Fruit fly (Drosophila melanogaster) whole organism, embryonic: ENCODE results near the gene grass.

Source experiments
- Atf-2 ChIP-seq: fragments of 200-800 bp; sonication (Bioruptor generic); optimal IDR thresholded peaks from 2 replicates; lab custom pipeline; 2016; ENCODE audit warnings: missing biosample characterization, missing genetic modification characterization
- Atf3 ChIP-seq: fragments of 200-800 bp; sonication (Bioruptor generic); optimal IDR thresholded peaks from 3 replicates; lab custom pipeline; 2016; ENCODE audit warnings: missing biosample characterization, missing genetic modification characterization
- B-H2 ChIP-seq: fragments of 200-800 bp; sonication (Bioruptor generic); optimal IDR thresholded peaks from 2 replicates; lab custom pipeline; 2018; ENCODE audit warnings: missing biosample characterization, mild to moderate bottlenecking, missing genetic modification characterization
- CG10431 ChIP-seq: fragments of 200-800 bp; sonication (Bioruptor generic); optimal IDR thresholded peaks from 3 replicates; lab custom pipeline; 2018; ENCODE audit warnings: missing biosample characterization, mild to moderate bottlenecking, missing genetic modification characterization
- CG12155 ChIP-seq: fragments of 200-800 bp; sonication (Bioruptor generic); optimal IDR thresholded peaks from 3 replicates; lab custom pipeline; 2016; ENCODE audit warnings: missing biosample characterization, missing genetic modification characterization
- CG12299 ChIP-seq: fragments of 200-800 bp; sonication (Bioruptor generic); optimal IDR thresholded peaks from 2 replicates; lab custom pipeline; 2018; ENCODE audit warnings: missing biosample characterization, mild to moderate bottlenecking, missing genetic modification characterization
- CG13123 ChIP-seq: fragments of 200-800 bp; sonication (Bioruptor generic); optimal IDR thresholded peaks from 2 replicates; lab custom pipeline; 2016; ENCODE audit warnings: missing biosample characterization, missing genetic modification characterization
- CG13894 ChIP-seq: fragments of 200-800 bp; sonication (Bioruptor generic); optimal IDR thresholded peaks from 3 replicates; lab custom pipeline; 2018; ENCODE audit warnings: missing biosample characterization, mild to moderate bottlenecking, missing genetic modification characterization, moderate library complexity
- CG17912 ChIP-seq: fragments of 200-800 bp; sonication (Bioruptor generic); optimal IDR thresholded peaks from 2 replicates; lab custom pipeline; 2018; ENCODE audit warnings: missing biosample characterization, mild to moderate bottlenecking, missing genetic modification characterization
- CG2116 ChIP-seq: fragments of 200-800 bp; sonication (Bioruptor generic); optimal IDR thresholded peaks from 3 replicates; lab custom pipeline; 2018; ENCODE audit warnings: missing biosample characterization, mild to moderate bottlenecking, missing genetic modification characterization
- CG2199 ChIP-seq: fragments of 200-800 bp; sonication (Bioruptor generic); IDR thresholded peaks from 3 replicates; pipeline ENCODE4 v1.3.6; 2022; ENCODE audit warnings: missing biosample characterization, missing genetic modification characterization
- CG2678 ChIP-seq: fragments of 200-800 bp; sonication (Bioruptor generic); optimal IDR thresholded peaks from 3 replicates; lab custom pipeline; 2019; ENCODE audit warnings: missing biosample characterization, mild to moderate bottlenecking, missing genetic modification characterization, moderate library complexity
- CG3163 ChIP-seq: fragments of 200-800 bp; sonication (Bioruptor generic); optimal IDR thresholded peaks from 3 replicates; lab custom pipeline; 2016; ENCODE audit warnings: missing biosample characterization, missing genetic modification characterization
- CG34224 ChIP-seq: fragments of 200-800 bp; sonication (Bioruptor generic); IDR thresholded peaks from 3 replicates; pipeline ENCODE4 v1.3.6; 2022; ENCODE audit warnings: missing biosample characterization, missing genetic modification characterization; ENCODE audit not compliant: partially characterized antibody
- CG3726 ChIP-seq: fragments of 200-800 bp; sonication (Bioruptor generic); IDR thresholded peaks from 3 replicates; pipeline ENCODE4, ENCODE4 v1.3.6; 2022; ENCODE audit warnings: missing biosample characterization, missing genetic modification characterization
- CG42726 ChIP-seq: fragments of 200-800 bp; sonication (Bioruptor generic); IDR thresholded peaks from 2 replicates; pipeline ENCODE4 v1.3.6; 2022; ENCODE audit warnings: missing biosample characterization, missing genetic modification characterization; ENCODE audit not compliant: partially characterized antibody
- CG4404 ChIP-seq: fragments of 200-800 bp; sonication (Bioruptor generic); IDR thresholded peaks from 2 replicates; pipeline ENCODE4 v1.3.6; 2022; ENCODE audit warnings: missing biosample characterization, missing genetic modification characterization
- CG5180 ChIP-seq: fragments of 200-800 bp; sonication (Bioruptor generic); optimal IDR thresholded peaks from 3 replicates; lab custom pipeline; 2017; ENCODE audit warnings: missing biosample characterization, missing genetic modification characterization, mild to moderate bottlenecking, moderate library complexity, missing genetic modification reagents
- CG6854 ChIP-seq: fragments of 200-800 bp; sonication (Bioruptor generic); optimal IDR thresholded peaks from 3 replicates; lab custom pipeline; 2017; ENCODE audit warnings: missing biosample characterization, mild to moderate bottlenecking, missing genetic modification characterization
- CG7357 ChIP-seq: fragments of 200-800 bp; sonication (Bioruptor generic); IDR thresholded peaks from 3 replicates; pipeline ENCODE4 v1.3.6; 2022; ENCODE audit warnings: missing biosample characterization, missing genetic modification characterization
- CG7556 ChIP-seq: fragments of 200-800 bp; sonication (Bioruptor generic); optimal IDR thresholded peaks from 2 replicates; lab custom pipeline; 2017; ENCODE audit warnings: missing biosample characterization, mild to moderate bottlenecking, missing genetic modification characterization
- Chrac-16 ChIP-seq: fragments of 200-800 bp; sonication (Bioruptor generic); optimal IDR thresholded peaks from 3 replicates; lab custom pipeline; 2016; ENCODE audit warnings: missing biosample characterization, missing genetic modification characterization
- Dip2 ChIP-seq: fragments of 200-800 bp; sonication (Bioruptor generic); IDR thresholded peaks from 2 replicates; pipeline ENCODE4 v1.3.6; 2022; ENCODE audit warnings: missing biosample characterization, missing genetic modification characterization
- Dll ChIP-seq: fragments of 200-800 bp; sonication (Bioruptor generic); IDR thresholded peaks from 4 replicates; pipeline ENCODE4 v1.3.6; 2022; ENCODE audit warnings: missing biosample characterization, missing genetic modification characterization; ENCODE audit not compliant: partially characterized antibody
- E2f1 ChIP-seq: fragments of 200-800 bp; sonication (Bioruptor generic); IDR thresholded peaks from 2 replicates; pipeline ENCODE4 v1.3.6; 2022; ENCODE audit warnings: missing biosample characterization, missing genetic modification characterization
- Fer2 ChIP-seq: fragments of 200-800 bp; sonication (Bioruptor generic); optimal IDR thresholded peaks from 2 replicates; lab custom pipeline; 2018; ENCODE audit warnings: missing biosample characterization, mild to moderate bottlenecking, missing genetic modification characterization, moderate library complexity
- Lim3 ChIP-seq: fragments of 200-800 bp; sonication (Bioruptor generic); IDR thresholded peaks from 2 replicates; pipeline ENCODE4 v1.3.6; 2022; ENCODE audit warnings: missing biosample characterization, missing genetic modification characterization
- MESR4 ChIP-seq: fragments of 200-800 bp; sonication (Bioruptor generic); optimal IDR thresholded peaks from 2 replicates; lab custom pipeline; 2018; ENCODE audit warnings: missing biosample characterization, mild to moderate bottlenecking, missing genetic modification characterization, moderate library complexity
- MTF-1 ChIP-seq: fragments of 200-800 bp; sonication (Bioruptor generic); optimal IDR thresholded peaks from 2 replicates; lab custom pipeline; 2018; ENCODE audit warnings: missing biosample characterization, mild to moderate bottlenecking, missing genetic modification characterization, borderline replicate concordance
- Optix ChIP-seq: fragments of 200-800 bp; sonication (Bioruptor generic); IDR thresholded peaks from 3 replicates; pipeline ENCODE4 v1.3.6; 2022; ENCODE audit warnings: missing biosample characterization, missing genetic modification characterization
- PHDP ChIP-seq: fragments of 200-800 bp; sonication (Bioruptor generic); optimal IDR thresholded peaks from 3 replicates; lab custom pipeline; 2018; ENCODE audit warnings: missing biosample characterization, mild to moderate bottlenecking, missing genetic modification characterization, moderate library complexity
- Xrp1 ChIP-seq: fragments of 200-800 bp; sonication (Bioruptor generic); IDR thresholded peaks from 2 replicates; pipeline ENCODE4 v1.3.6; 2022; ENCODE audit warnings: missing biosample characterization, missing genetic modification characterization
- ap ChIP-seq: fragments of 200-800 bp; sonication (Bioruptor generic); IDR thresholded peaks from 2 replicates; pipeline ENCODE4 v1.3.6; 2022; ENCODE audit warnings: missing biosample characterization, missing genetic modification characterization
- ara ChIP-seq: fragments of 200-800 bp; sonication (Bioruptor generic); IDR thresholded peaks from 2 replicates; pipeline ENCODE4 v1.3.6; 2022; ENCODE audit warnings: missing biosample characterization, missing genetic modification characterization
- bigmax ChIP-seq: fragments of 200-800 bp; sonication (Bioruptor generic); optimal IDR thresholded peaks from 2 replicates; lab custom pipeline; 2018; ENCODE audit warnings: missing biosample characterization, mild to moderate bottlenecking, missing genetic modification characterization
- cg ChIP-seq: fragments of 200-800 bp; sonication (Bioruptor generic); optimal IDR thresholded peaks from 3 replicates; lab custom pipeline; 2019; ENCODE audit warnings: missing biosample characterization, mild to moderate bottlenecking, missing genetic modification characterization, moderate library complexity
- da ChIP-seq: fragments of 200-800 bp; sonication (Bioruptor generic); optimal IDR thresholded peaks from 2 replicates; lab custom pipeline; 2016; ENCODE audit warnings: missing biosample characterization, missing genetic modification characterization
- gce ChIP-seq: fragments of 200-800 bp; sonication (Bioruptor generic); IDR thresholded peaks from 3 replicates; pipeline ENCODE4 v1.3.6; 2022; ENCODE audit warnings: missing biosample characterization, missing genetic modification characterization
- gfzf ChIP-seq: fragments of 200-800 bp; sonication (Bioruptor generic); optimal IDR thresholded peaks from 2 replicates; lab custom pipeline; 2016; ENCODE audit warnings: missing biosample characterization, mild to moderate bottlenecking, missing genetic modification characterization, moderate library complexity
- hb ChIP-seq: fragments of 200-800 bp; sonication (Bioruptor generic); IDR thresholded peaks from 3 replicates; pipeline ENCODE4 v1.3.6; 2022; ENCODE audit warnings: missing biosample characterization, missing genetic modification characterization; ENCODE audit not compliant: partially characterized antibody
- jigr1 ChIP-seq: fragments of 200-800 bp; sonication (Bioruptor generic); IDR thresholded peaks from 3 replicates; pipeline ENCODE4 v1.3.6; 2022; ENCODE audit warnings: missing biosample characterization, missing genetic modification characterization
- org-1 ChIP-seq: fragments of 200-800 bp; sonication (Bioruptor generic); optimal IDR thresholded peaks from 2 replicates; lab custom pipeline; 2017; ENCODE audit warnings: missing biosample characterization, missing genetic modification characterization
- ranshi ChIP-seq: fragments of 200-800 bp; sonication (Bioruptor generic); IDR thresholded peaks from 2 replicates; pipeline ENCODE4 v1.3.6; 2022; ENCODE audit warnings: missing biosample characterization, missing genetic modification characterization
- sens ChIP-seq: fragments of 200-800 bp; sonication (Bioruptor generic); peaks from one replicate; lab custom pipeline; 2016; ENCODE audit warnings: missing biosample characterization, missing genetic modification characterization
- shn ChIP-seq: fragments of 200-800 bp; sonication (Bioruptor generic); optimal IDR thresholded peaks from 3 replicates; lab custom pipeline; 2016; ENCODE audit warnings: missing biosample characterization, missing genetic modification characterization
- slp2 ChIP-seq: fragments of 200-800 bp; sonication (Bioruptor generic); optimal IDR thresholded peaks from 2 replicates; lab custom pipeline; 2016; ENCODE audit warnings: missing biosample characterization, missing genetic modification characterization
- sna ChIP-seq: fragments of 200-800 bp; sonication (Bioruptor generic); IDR thresholded peaks from 2 replicates; pipeline ENCODE4 v1.3.6; 2022; ENCODE audit warnings: missing biosample characterization, missing genetic modification characterization; ENCODE audit not compliant: partially characterized antibody
- sob ChIP-seq: fragments of 200-800 bp; sonication (Bioruptor generic); IDR thresholded peaks from 2 replicates; pipeline ENCODE4 v1.3.6; 2022; ENCODE audit warnings: missing biosample characterization, missing genetic modification characterization
- vfl ChIP-seq: fragments of 200-800 bp; sonication (Bioruptor generic); optimal IDR thresholded peaks from 2 replicates; lab custom pipeline; 2016; ENCODE audit warnings: missing biosample characterization, missing genetic modification characterization
- zfh1 ChIP-seq: fragments of 200-800 bp; sonication (Bioruptor generic); IDR thresholded peaks from 3 replicates; pipeline ENCODE4 v1.3.6; 2022; ENCODE audit warnings: missing biosample characterization, missing genetic modification characterization

grass gene

DNA sequence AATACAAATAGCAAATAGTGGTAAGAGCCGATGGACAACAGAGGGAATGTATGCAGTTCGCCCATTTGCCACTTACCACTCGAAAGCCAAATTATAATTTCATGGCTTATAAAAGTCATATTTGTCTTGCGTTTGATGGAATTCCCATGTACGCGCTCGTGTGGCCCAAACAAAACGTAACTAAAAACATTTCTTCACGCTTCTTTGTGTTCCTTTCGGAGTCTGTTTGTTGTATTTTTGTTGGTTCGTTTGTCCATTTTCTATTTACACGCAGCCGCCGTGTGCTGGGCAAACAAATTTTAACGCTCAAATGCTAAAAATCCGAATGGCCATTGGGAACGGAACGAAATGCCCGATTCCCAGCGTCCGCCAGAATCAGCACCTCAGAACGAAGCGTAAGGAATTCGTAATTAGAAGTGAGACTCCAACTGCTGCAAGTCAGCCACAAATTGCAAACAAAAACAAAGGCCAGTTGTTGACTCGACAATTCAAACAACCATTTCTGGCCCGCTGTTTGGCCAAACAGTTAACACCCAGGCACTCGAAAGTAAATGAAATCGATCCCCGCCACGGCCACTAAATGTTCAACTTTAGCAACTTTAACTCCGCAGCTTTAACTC lies 51.1 kb downstream of the grass start (continued):
- TF ChIP-seq CG13894 (no peak), ara (GFP tag; lab: Robert Waterston, UW) (peak; percentile 69), MTF-1 (GFP tag; lab: Kevin White, UChicago) (peak; percentile 46), CG3163 (GFP tag; lab: Kevin White, UChicago) (no peak), CG12299 (tag; lab: Kevin White, UChicago) (no peak), ap (no peak), CG12155 (no peak), Dll (GFP tag; lab: Robert Waterston, UW) (no peak), shn (GFP tag; lab: Kevin White, UChicago) (no peak), vfl (GFP tag; lab: Kevin White, UChicago) (no peak), CG34224 (GFP tag; lab: Robert Waterston, UW) (no peak), CG10431 (GFP tag; lab: Kevin White, UChicago) (peak; percentile 10), Chrac-16 (no peak), sna (GFP tag; lab: Robert Waterston, UW) (no peak), CG6854 (GFP tag; lab: Kevin White, UChicago) (no peak), CG7357 (no peak), Lim3 (GFP tag; lab: Robert Waterston, UW) (no peak), E2f1 (GFP tag; lab: Robert Waterston, UW) (no peak), CG4404 (GFP tag; lab: Robert Waterston, UW) (peak; percentile 22; the same call in 1 of the 2 replicates), MESR4 (no peak), slp2 (no peak), CG7556 (GFP tag; lab: Kevin White, UChicago) (peak; percentile 23), CG42726 (GFP tag; lab: Robert Waterston, UW) (no peak), CG3726 (GFP tag; lab: Robert Waterston, UW) (0 out of 3 replicates have a peak, but pooled peaks have one; percentile 42), org-1 (peak; percentile 56), CG2116 (GFP tag; lab: Kevin White, UChicago) (peak; percentile 4), sens (peak; percentile 86), gce (GFP tag; lab: Robert Waterston, UW) (peak; percentile 70; the same call in 1 of the 3 replicates), Xrp1 (peak; percentile 68; the same call in 1 of the 2 replicates), B-H2 (GFP tag; lab: Kevin White, UChicago) (no peak), CG2678 (peak; percentile 68), Dip2 (no peak), CG17912 (GFP tag; lab: Kevin White, UChicago) (no peak), Atf-2 (GFP tag; lab: Kevin White, UChicago) (no peak), Fer2 (no peak), ranshi (GFP tag; lab: Robert Waterston, UW) (0 out of 2 replicates have a peak, but pooled peaks have one; percentile 43), jigr1 (GFP tag; lab: Robert Waterston, UW) (no peak), hb (no peak), Optix (GFP tag; lab: Robert Waterston, UW) (no peak), CG2199 (GFP tag; lab: Robert Waterston, UW) (no peak), bigmax (no peak), da (GFP tag; lab: Kevin White, UChicago) (no peak), zfh1 (GFP tag; lab: Robert Waterston, UW) (peak; percentile 64; the same call in 1 of the 3 replicates), CG13123 (GFP tag; lab: Kevin White, UChicago) (no peak), gfzf (GFP tag; lab: Kevin White, UChicago) (no peak), PHDP (tag; lab: Kevin White, UChicago) (peak; percentile 18), CG5180 (GFP tag; lab: Kevin White, UChicago) (peak; percentile 49), Atf3 (peak; percentile 15), cg (GFP tag; lab: Kevin White, UChicago) (no peak), sob (GFP tag; lab: Robert Waterston, UW) (peak; percentile 49; the same call in 1 of the 2 replicates)
